Worm (Caenorhabditis elegans) whole organism, L3 larva: ENCODE data around the gene T08G5.15.

ENCODE experiments used
- ama-1 ChIP-seq: fragments of 150-350 bp; optimal IDR thresholded peaks from 2 replicates; lab custom pipeline; 2018
- ceh-16 ChIP-seq: sonication (generic microtip); optimal IDR thresholded peaks from 2 replicates; lab custom pipeline; 2017; ENCODE audit warnings: missing biosample characterization, missing genetic modification characterization
- lin-15B ChIP-seq: fragments of 150-350 bp; optimal IDR thresholded peaks from 2 replicates; lab custom pipeline; 2014; ENCODE audit warnings: missing biosample characterization, missing genetic modification characterization
- mdl-1 ChIP-seq: fragments of 150-350 bp; optimal IDR thresholded peaks from 2 replicates; lab custom pipeline; 2014; ENCODE audit warnings: missing biosample characterization, missing genetic modification characterization
- nhr-11 ChIP-seq: fragments of 150-350 bp; optimal IDR thresholded peaks from 2 replicates; lab custom pipeline; 2014; ENCODE audit warnings: missing biosample characterization, missing genetic modification characterization
- snpc-4 ChIP-seq: fragments of 150-350 bp; optimal IDR thresholded peaks from 2 replicates; lab custom pipeline; 2014; ENCODE audit warnings: missing biosample characterization, missing genetic modification characterization
- unc-39 ChIP-seq: sonication (generic microtip); optimal IDR thresholded peaks from 4 replicates; lab custom pipeline; 2017; ENCODE audit warnings: missing biosample characterization, missing genetic modification characterization

ce11 chrV:14006819-14007218 is 16.2 kb downstream of the T08G5.15 start:
- peak; percentile 19 for TF ChIP-seq lin-15B (tag; lab: Kevin White, UChicago)
- no peak for TF ChIP-seq unc-39 (tag; lab: Kevin White, UChicago)
- TF ChIP-seq ceh-16 (tag; lab: Kevin White, UChicago): no peak
- TF ChIP-seq nhr-11 (tag; lab: Kevin White, UChicago): no peak
- TF ChIP-seq mdl-1 (tag; lab: Kevin White, UChicago): no peak
- TF ChIP-seq ama-1 (lab: Kevin White, UChicago): no peak
- TF ChIP-seq snpc-4 (tag; lab: Kevin White, UChicago): no peak
